Worm (Caenorhabditis elegans): ENCODE results near the gene srlf-1.

The srlf-1 gene

DNA sequence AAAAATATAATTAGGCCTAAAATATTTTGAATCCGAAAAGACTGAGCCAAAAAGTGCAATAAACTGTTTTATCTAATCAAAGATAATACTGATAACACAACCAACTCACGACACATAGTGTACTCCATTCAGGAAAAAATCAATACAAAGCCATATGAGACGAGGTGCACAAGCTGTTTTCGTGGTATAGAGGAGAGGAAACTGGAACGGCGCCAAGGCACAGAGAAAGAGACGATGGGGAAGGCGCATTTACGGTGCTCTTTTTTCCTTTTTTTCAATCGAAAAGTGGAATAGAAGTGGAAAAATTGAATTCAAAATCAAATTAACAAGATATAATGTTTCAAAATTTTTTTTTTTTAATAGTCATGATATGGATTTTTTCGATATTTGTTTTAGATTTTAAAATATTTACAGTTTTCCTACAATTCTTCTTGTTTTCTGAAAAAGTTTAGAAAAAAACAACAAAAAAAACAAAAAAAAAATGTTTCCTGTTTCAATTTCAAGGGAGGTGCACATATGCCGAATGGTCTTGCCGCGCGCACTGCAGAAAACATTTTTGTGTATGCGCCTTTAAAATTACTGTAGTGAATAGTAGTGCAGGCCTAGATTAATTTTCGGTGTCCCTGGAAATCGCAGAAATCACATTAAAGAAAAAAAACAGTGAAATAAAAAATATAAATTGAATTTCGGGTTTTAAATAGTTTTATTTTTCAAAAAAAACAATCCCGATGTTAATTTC, 31.8 kb upstream of the srlf-1 start, which contains the start of gene B0228.7 (continued):
- TF ChIP-seq rpc-1 (optimal IDR thresholded peaks at IDR 0.05) (no peak), rpc-1 (tag; optimal IDR thresholded peaks at IDR 0.05) (no peak), lin-26 (GFP tag; IDR thresholded peaks at IDR 0.05) (no peak), let-526 (GFP tag; IDR thresholded peaks at IDR 0.05) (no peak), Y53G8AR.9 (GFP tag; conservative IDR thresholded peaks at IDR 0.05) (no peak), hrde-1 (tag; optimal IDR thresholded peaks at IDR 0.05; ENCODE audit: borderline replicate concordance) (no peak), lin-35 (GFP tag; optimal IDR thresholded peaks at IDR 0.05) (no peak), ztf-3 (GFP tag; optimal IDR thresholded peaks at IDR 0.05) (no peak), tlf-1 (GFP tag; optimal IDR thresholded peaks at IDR 0.05) (no peak)

DNA sequence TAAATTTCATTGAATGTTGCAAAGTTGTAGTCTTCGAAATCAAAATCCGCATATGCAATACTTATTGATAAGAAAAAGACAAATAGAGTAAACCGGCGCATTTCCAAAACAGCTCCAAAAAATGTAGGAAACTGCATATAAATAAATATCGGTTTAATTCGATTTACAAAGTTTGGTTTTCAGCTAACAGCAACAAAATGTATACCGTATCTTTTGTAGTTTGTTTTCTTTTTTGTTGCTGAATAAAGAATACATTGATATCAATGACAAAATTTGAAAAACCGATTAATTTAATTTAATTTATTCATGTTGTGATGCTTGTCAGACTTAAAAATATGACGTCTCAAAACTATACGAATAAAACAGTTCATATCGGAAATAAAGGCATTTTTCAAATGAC, 29.0 kb upstream of the srlf-1 start, which contains the start of gene B0228.8:
B0228.8 (minus strand) TSS at position 101 of the 400 bp plus-strand sequence.
- TF ChIP-seq hrde-1 (tag; optimal IDR thresholded peaks at IDR 0.05; ENCODE audit: borderline replicate concordance), result no peak
- no peak for TF ChIP-seq fkh-3 (tag; optimal IDR thresholded peaks at IDR 0.05)
- TF ChIP-seq pha-4 (tag; optimal IDR thresholded peaks at IDR 0.05), result no peak
- no peak for TF ChIP-seq ztf-6 (GFP tag; IDR thresholded peaks at IDR 0.05)
- no peak for TF ChIP-seq F33H1.4 (GFP tag; IDR thresholded peaks at IDR 0.05)
- no peak for TF ChIP-seq ztf-18 (tag; optimal IDR thresholded peaks at IDR 0.05)
- no peak for TF ChIP-seq Y56A3A.18 (GFP tag; IDR thresholded peaks at IDR 0.05)
- TF ChIP-seq attf-5 (GFP tag; optimal IDR thresholded peaks at IDR 0.05), result no peak
- TF ChIP-seq C06A6.2 (GFP tag; conservative IDR thresholded peaks at IDR 0.05), result no peak
- no peak for TF ChIP-seq atf-7 (tag; optimal IDR thresholded peaks at IDR 0.05)

DNA sequence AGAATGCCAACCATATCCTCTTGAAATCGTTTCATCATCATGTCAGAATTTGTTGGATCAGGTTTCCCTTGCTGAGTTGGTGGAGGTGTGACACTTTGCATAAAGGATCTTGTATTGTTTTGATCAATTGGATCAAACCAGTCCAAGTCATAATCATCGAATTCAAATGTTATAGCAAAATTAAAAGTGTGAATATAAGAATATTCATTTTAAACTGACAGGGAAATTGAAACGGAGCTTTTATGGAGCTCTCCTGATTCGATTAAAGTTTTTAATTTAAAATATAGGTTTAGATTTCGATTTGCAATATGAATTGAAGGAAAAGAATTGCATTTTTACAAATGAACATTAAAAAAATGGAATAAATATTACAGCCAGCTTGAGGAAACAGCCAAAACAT, 26.8 kb upstream of the srlf-1 start, which contains the start of gene B0228.9:
B0228.9 (minus strand) TSS at position 101 of the 400 bp plus-strand sequence.
- TF ChIP-seq tbx-9 (tag; optimal IDR thresholded peaks at IDR 0.05; ENCODE audit: borderline replicate concordance) (no peak), hsf-1 (GFP tag; IDR thresholded peaks at IDR 0.05) (no peak), T26A5.8 (tag; optimal IDR thresholded peaks at IDR 0.05) (no peak), ceh-91 (GFP tag; IDR thresholded peaks at IDR 0.05) (no peak), him-1 (tag; optimal IDR thresholded peaks at IDR 0.05) (no peak), efl-1 (GFP tag; optimal IDR thresholded peaks at IDR 0.05) (no peak), snpc-4 (GFP tag; optimal IDR thresholded peaks at IDR 0.05) (no peak), snpc-4 (tag; optimal IDR thresholded peaks at IDR 0.05) (no peak), snpc-3.4 (tag; optimal IDR thresholded peaks at IDR 0.05) (no peak), cebp-1 (GFP tag; IDR thresholded peaks at IDR 0.05) (no peak), cebp-1 (tag; optimal IDR thresholded peaks at IDR 0.05) (no peak), lsl-1 (GFP tag; optimal IDR thresholded peaks at IDR 0.05) (no peak)

DNA sequence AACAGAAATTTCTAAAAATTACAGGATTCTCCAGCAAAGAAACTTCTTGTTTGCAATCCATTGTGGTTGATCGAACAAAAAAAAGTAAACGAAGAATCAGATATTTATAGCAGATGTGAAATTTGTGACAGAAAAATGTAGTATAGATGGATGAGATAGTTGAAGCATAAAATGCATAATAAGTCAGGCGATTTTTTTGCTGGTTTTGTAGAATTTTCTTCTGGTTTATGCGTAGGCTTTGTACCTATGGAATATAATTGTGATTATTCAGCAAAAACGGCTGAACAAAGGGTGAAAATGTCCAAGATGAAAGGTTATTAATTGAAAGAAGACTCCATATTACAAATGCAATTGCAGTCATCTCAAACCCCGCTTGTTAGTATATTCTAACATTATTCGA, 24.9 kb upstream of the srlf-1 start, which contains the start of gene srh-39:
srh-39 (minus strand) TSS at position 101 of the 400 bp plus-strand sequence.
- TF ChIP-seq B0035.1 (tag; optimal IDR thresholded peaks at IDR 0.05) (no peak), B0261.1 (tag; optimal IDR thresholded peaks at IDR 0.05) (no peak), unc-130 (GFP tag; optimal IDR thresholded peaks at IDR 0.05) (no peak)
